Worm (Caenorhabditis elegans): ENCODE measurements around the gene T22E5.1.

T22E5.1 gene

DNA sequence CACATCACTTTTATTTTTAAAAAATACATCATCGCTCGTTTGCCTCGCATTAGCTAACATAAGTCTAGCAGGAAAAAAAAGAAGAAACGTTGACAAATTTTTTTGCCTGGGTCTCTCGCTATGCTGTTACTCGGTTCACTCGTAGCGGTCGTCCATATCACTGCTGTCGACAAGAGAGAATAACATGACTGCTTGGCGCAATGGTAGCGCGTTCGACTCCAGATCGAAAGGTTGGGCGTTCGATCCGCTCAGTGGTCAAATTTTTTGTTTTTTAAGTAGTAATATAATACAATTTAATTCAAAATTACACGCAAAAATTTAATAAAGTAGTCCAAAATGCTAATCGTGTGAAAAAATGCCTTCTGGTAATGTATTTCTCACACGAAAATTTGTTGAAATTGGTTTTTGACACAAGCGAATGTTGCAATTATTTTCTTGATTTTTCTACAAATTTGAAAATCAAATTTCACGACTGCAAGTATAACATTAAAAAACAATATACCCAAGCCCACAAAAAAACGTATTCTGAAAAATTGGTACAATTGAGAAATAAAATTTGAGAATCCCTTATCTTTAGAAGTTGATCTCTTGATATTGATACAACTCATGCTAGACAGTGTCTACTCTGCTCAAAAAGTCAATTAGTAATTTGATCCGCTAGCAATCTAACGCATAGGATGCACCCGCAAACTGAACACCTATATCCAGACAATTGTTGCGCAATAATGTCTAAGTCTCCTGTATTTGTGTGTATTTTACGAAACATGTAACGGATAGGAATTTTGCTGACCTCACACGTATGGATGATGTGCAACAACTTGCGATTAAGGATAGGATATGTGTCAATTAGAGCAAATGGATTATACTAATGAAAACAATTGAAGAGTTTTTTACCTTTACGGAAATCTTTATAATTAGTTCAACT, 41.2 kb upstream of the T22E5.1 start (continued):
- TF ChIP-seq hlh-15 (tag; optimal IDR thresholded peaks at IDR 0.05) = peak; percentile 47
- TF ChIP-seq odd-2 (tag; optimal IDR thresholded peaks at IDR 0.05) = no peak
- peak; percentile 61 for TF ChIP-seq ztf-16 (tag; optimal IDR thresholded peaks at IDR 0.05)
- TF ChIP-seq pax-1 (tag; optimal IDR thresholded peaks at IDR 0.05) = no peak
- TF ChIP-seq unc-3 (GFP tag; conservative IDR thresholded peaks at IDR 0.05) = peak; percentile 77
- TF ChIP-seq unc-3 (tag; optimal IDR thresholded peaks at IDR 0.05) = no peak
- peak; percentile 70 for TF ChIP-seq sdc-2 (tag; optimal IDR thresholded peaks at IDR 0.05)
- TF ChIP-seq ets-4 (tag; optimal IDR thresholded peaks at IDR 0.05) = no peak
- TF ChIP-seq pqm-1 (tag; optimal IDR thresholded peaks at IDR 0.05) = peak; percentile 28
- peak; percentile 51 for TF ChIP-seq ceh-24 (tag; optimal IDR thresholded peaks at IDR 0.05)
- peak; percentile 33 for TF ChIP-seq nfya-1 (tag; optimal IDR thresholded peaks at IDR 0.05)
- TF ChIP-seq K09A11.1 (tag; optimal IDR thresholded peaks at IDR 0.05; ENCODE audit: insufficient read depth) = no peak
- peak; percentile 49 for TF ChIP-seq T23F11.4 (GFP tag; optimal IDR thresholded peaks at IDR 0.05)
- TF ChIP-seq ceh-48 (tag; optimal IDR thresholded peaks at IDR 0.05) = peak; percentile 55
- TF ChIP-seq elt-4 (tag; optimal IDR thresholded peaks at IDR 0.05) = no peak
- peak; percentile 65 for TF ChIP-seq C38D4.7 (GFP tag; optimal IDR thresholded peaks at IDR 0.05)
- TF ChIP-seq ceh-9 (tag; optimal IDR thresholded peaks at IDR 0.05) = peak; percentile 42
- peak; percentile 70 for TF ChIP-seq lin-11 (tag; optimal IDR thresholded peaks at IDR 0.05)
- peak; percentile 68 for TF ChIP-seq pha-2 (tag; optimal IDR thresholded peaks at IDR 0.05)
- TF ChIP-seq nhr-11 (tag; optimal IDR thresholded peaks at IDR 0.05) = no peak
- TF ChIP-seq ceh-34 (tag; optimal IDR thresholded peaks at IDR 0.05) = no peak
- peak; percentile 77 for TF ChIP-seq sox-4 (tag; optimal IDR thresholded peaks at IDR 0.05)
- TF ChIP-seq Y22D7AL.16 (tag; optimal IDR thresholded peaks at IDR 0.05) = peak; percentile 62
- no peak for TF ChIP-seq unc-42 (tag; optimal IDR thresholded peaks at IDR 0.05)
- peak; percentile 11 for TF ChIP-seq ceh-30 (tag; optimal IDR thresholded peaks at IDR 0.05)
- peak; percentile 9 for TF ChIP-seq syd-9 (tag; optimal IDR thresholded peaks at IDR 0.05)
- peak; percentile 7 for TF ChIP-seq ceh-31 (tag; optimal IDR thresholded peaks at IDR 0.05)
- TF ChIP-seq K02D7.2 (tag; optimal IDR thresholded peaks at IDR 0.05) = peak; percentile 29
- TF ChIP-seq ama-1 (optimal IDR thresholded peaks at IDR 0.05) = no peak
- TF ChIP-seq elt-2 (tag; optimal IDR thresholded peaks at IDR 0.05) = peak; percentile 84
- TF ChIP-seq fkh-10 (GFP tag; optimal IDR thresholded peaks at IDR 0.05) = no peak
- TF ChIP-seq unc-55 (GFP tag; optimal IDR thresholded peaks at IDR 0.05) = no peak
- peak; percentile 50 for TF ChIP-seq dmd-4 (tag; optimal IDR thresholded peaks at IDR 0.05; ENCODE audit: borderline replicate concordance)
- no peak for TF ChIP-seq pros-1 (tag; optimal IDR thresholded peaks at IDR 0.05)
- peak; percentile 68 for TF ChIP-seq sox-2 (GFP tag; IDR thresholded peaks at IDR 0.05)
- peak; percentile 12 for TF ChIP-seq npax-4 (tag; optimal IDR thresholded peaks at IDR 0.05)
- peak; percentile 61 for TF ChIP-seq fax-1 (tag; optimal IDR thresholded peaks at IDR 0.05)
- peak; percentile 49 for TF ChIP-seq zip-5 (tag; optimal IDR thresholded peaks at IDR 0.05)
- no peak for TF ChIP-seq lim-6 (tag; optimal IDR thresholded peaks at IDR 0.05)
- peak; percentile 64; the same call in 1 of the 2 replicates for TF ChIP-seq ceh-45 (GFP tag; IDR thresholded peaks at IDR 0.05)
- peak; percentile 77 for TF ChIP-seq gmeb-2 (tag; optimal IDR thresholded peaks at IDR 0.05)
- peak; percentile 47 for TF ChIP-seq madf-2 (tag; optimal IDR thresholded peaks at IDR 0.05)
- peak; percentile 5 for TF ChIP-seq ceh-18 (tag; optimal IDR thresholded peaks at IDR 0.05)
- peak; percentile 17 for TF ChIP-seq F13H6.1 (tag; optimal IDR thresholded peaks at IDR 0.05)
- no peak for TF ChIP-seq hlh-6 (tag; optimal IDR thresholded peaks at IDR 0.05)
- TF ChIP-seq nhr-232 (tag; optimal IDR thresholded peaks at IDR 0.05) = peak; percentile 45
- no peak for TF ChIP-seq mec-3 (tag; optimal IDR thresholded peaks at IDR 0.05; ENCODE audit: borderline replicate concordance)
- peak; percentile 70 for TF ChIP-seq ceh-6 (GFP tag; optimal IDR thresholded peaks at IDR 0.05)
- TF ChIP-seq ceh-2 (tag; optimal IDR thresholded peaks at IDR 0.05) = peak; percentile 38
- TF ChIP-seq ref-2 (tag; optimal IDR thresholded peaks at IDR 0.05) = peak; percentile 48
- TF ChIP-seq hlh-13 (GFP tag; optimal IDR thresholded peaks at IDR 0.05) = peak; percentile 43
